Worm (Caenorhabditis elegans): ENCODE data around the gene F43C1.7.

Gene F43C1.7

DNA sequence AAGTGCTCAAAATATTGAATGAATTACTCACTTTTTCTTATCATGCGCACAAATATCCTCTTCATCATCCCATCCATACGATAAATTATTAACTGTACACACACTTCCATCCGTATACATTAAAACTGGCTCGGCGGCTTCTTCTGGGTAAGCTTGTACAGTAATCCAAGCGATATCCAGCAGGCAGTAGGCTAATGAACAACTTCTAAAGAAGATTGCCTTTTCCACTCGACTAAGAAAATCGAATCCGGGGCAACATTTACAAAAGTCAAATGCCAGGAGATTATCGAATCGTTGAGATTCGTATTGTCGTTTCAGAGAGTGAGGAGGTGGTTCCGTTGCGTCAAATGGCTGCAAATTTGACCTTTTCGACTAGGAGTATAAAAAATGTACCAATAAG, 11.0 kb downstream of the F43C1.7 start:
- TF ChIP-seq nfya-1 (tag; optimal IDR thresholded peaks at IDR 0.05), result no peak
- no peak for TF ChIP-seq ceh-9 (tag; optimal IDR thresholded peaks at IDR 0.05)
- TF ChIP-seq sdc-2 (tag; optimal IDR thresholded peaks at IDR 0.05), result no peak
- TF ChIP-seq tbx-2 (tag; optimal IDR thresholded peaks at IDR 0.05), result no peak
- no peak for TF ChIP-seq hlh-13 (GFP tag; optimal IDR thresholded peaks at IDR 0.05)
- no peak for TF ChIP-seq lin-11 (tag; optimal IDR thresholded peaks at IDR 0.05)
- no peak for TF ChIP-seq ceh-48 (tag; optimal IDR thresholded peaks at IDR 0.05)
- TF ChIP-seq elt-2 (tag; optimal IDR thresholded peaks at IDR 0.05), result no peak
- TF ChIP-seq mec-3 (tag; optimal IDR thresholded peaks at IDR 0.05; ENCODE audit: borderline replicate concordance), result no peak
- no peak for TF ChIP-seq ceh-14 (tag; optimal IDR thresholded peaks at IDR 0.05)

DNA sequence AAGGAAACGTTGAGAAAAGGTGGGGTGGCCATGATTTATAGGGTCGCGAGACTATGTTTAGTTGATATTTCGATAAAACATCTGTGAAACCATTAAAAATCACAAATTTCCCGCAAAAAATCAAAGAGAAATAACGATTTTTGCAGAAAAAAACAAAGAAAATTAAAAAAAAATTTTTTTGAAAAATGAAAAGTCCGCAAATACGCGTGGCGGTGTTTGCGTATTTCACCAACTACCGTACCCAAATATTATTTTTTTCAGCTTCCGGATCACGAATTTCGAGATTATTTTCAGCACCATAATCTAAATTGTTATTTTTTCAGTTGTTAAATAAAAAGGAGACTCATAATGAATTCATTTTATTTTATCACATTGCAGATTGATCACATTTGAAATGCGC, 12.3 kb downstream of the F43C1.7 start:
- no peak for TF ChIP-seq nhr-11 (tag; optimal IDR thresholded peaks at IDR 0.05)
- no peak for TF ChIP-seq ama-1 (optimal IDR thresholded peaks at IDR 0.05)
- no peak for TF ChIP-seq Y22D7AL.16 (tag; optimal IDR thresholded peaks at IDR 0.05)
- no peak for TF ChIP-seq hlh-13 (GFP tag; optimal IDR thresholded peaks at IDR 0.05)
- no peak for TF ChIP-seq T23F11.4 (GFP tag; optimal IDR thresholded peaks at IDR 0.05)
- no peak for TF ChIP-seq ceh-2 (tag; optimal IDR thresholded peaks at IDR 0.05)
- no peak for TF ChIP-seq C38D4.7 (GFP tag; optimal IDR thresholded peaks at IDR 0.05)
- TF ChIP-seq hlh-8 (tag; optimal IDR thresholded peaks at IDR 0.05), result no peak
- TF ChIP-seq ceh-9 (tag; optimal IDR thresholded peaks at IDR 0.05), result no peak

ce11 chrIII:4228841-4229240, 13.5 kb downstream of the F43C1.7 start, which contains the start of gene F43C1.5:
TSS of gene F43C1.5 (plus strand) at chrIII:4229141.
- TF ChIP-seq elt-4 (tag; optimal IDR thresholded peaks at IDR 0.05) (no peak), dve-1 (tag; optimal IDR thresholded peaks at IDR 0.05) (no peak), K09A11.1 (tag; optimal IDR thresholded peaks at IDR 0.05; ENCODE audit: insufficient read depth) (no peak), pqm-1 (tag; optimal IDR thresholded peaks at IDR 0.05) (no peak), ceh-34 (tag; optimal IDR thresholded peaks at IDR 0.05) (no peak), ceh-18 (tag; optimal IDR thresholded peaks at IDR 0.05) (no peak), madf-2 (tag; optimal IDR thresholded peaks at IDR 0.05) (no peak), zip-5 (tag; optimal IDR thresholded peaks at IDR 0.05) (no peak), ceh-48 (tag; optimal IDR thresholded peaks at IDR 0.05) (no peak), T23F11.4 (GFP tag; optimal IDR thresholded peaks at IDR 0.05) (no peak), pros-1 (tag; optimal IDR thresholded peaks at IDR 0.05) (no peak), ceh-2 (tag; optimal IDR thresholded peaks at IDR 0.05) (no peak), unc-42 (tag; optimal IDR thresholded peaks at IDR 0.05) (no peak), hlh-6 (tag; optimal IDR thresholded peaks at IDR 0.05) (no peak), ttx-3 (tag; optimal IDR thresholded peaks at IDR 0.05) (no peak), nfya-1 (tag; optimal IDR thresholded peaks at IDR 0.05) (no peak), C38D4.7 (GFP tag; optimal IDR thresholded peaks at IDR 0.05) (no peak), ceh-24 (tag; optimal IDR thresholded peaks at IDR 0.05) (no peak), ceh-9 (tag; optimal IDR thresholded peaks at IDR 0.05) (no peak), che-1 (tag; optimal IDR thresholded peaks at IDR 0.05) (no peak)

ce11 chrIII:4228008-4228407, 14.4 kb downstream of the F43C1.7 start, which contains the start of gene mpk-1:
TSS of gene mpk-1 (minus strand) at chrIII:4228108.
- TF ChIP-seq nfya-1 (tag; optimal IDR thresholded peaks at IDR 0.05), result no peak

ce11 chrIII:4227363-4227762, 15.0 kb downstream of the F43C1.7 start:
- TF ChIP-seq sdc-2 (tag; optimal IDR thresholded peaks at IDR 0.05) (no peak), odd-2 (tag; optimal IDR thresholded peaks at IDR 0.05) (no peak), ahr-1 (tag; optimal IDR thresholded peaks at IDR 0.05) (no peak), sox-4 (tag; optimal IDR thresholded peaks at IDR 0.05) (no peak), lin-11 (tag; optimal IDR thresholded peaks at IDR 0.05) (no peak), hlh-30 (tag; optimal IDR thresholded peaks at IDR 0.05; ENCODE audit: insufficient read depth) (no peak), syd-9 (tag; optimal IDR thresholded peaks at IDR 0.05) (no peak), ceh-14 (tag; optimal IDR thresholded peaks at IDR 0.05) (no peak), T23F11.4 (GFP tag; optimal IDR thresholded peaks at IDR 0.05) (no peak), sox-2 (GFP tag; IDR thresholded peaks at IDR 0.05) (no peak), ceh-6 (GFP tag; optimal IDR thresholded peaks at IDR 0.05) (no peak), elt-2 (tag; optimal IDR thresholded peaks at IDR 0.05) (no peak), nhr-11 (tag; optimal IDR thresholded peaks at IDR 0.05) (no peak), pha-2 (tag; optimal IDR thresholded peaks at IDR 0.05) (no peak), eyg-1 (tag; optimal IDR thresholded peaks at IDR 0.05) (no peak), hlh-6 (tag; optimal IDR thresholded peaks at IDR 0.05) (no peak), pros-1 (tag; optimal IDR thresholded peaks at IDR 0.05) (no peak), ceh-48 (tag; optimal IDR thresholded peaks at IDR 0.05) (no peak), pha-4 (tag; optimal IDR thresholded peaks at IDR 0.05) (no peak), hlh-15 (tag; optimal IDR thresholded peaks at IDR 0.05) (no peak)
